Worm (Caenorhabditis elegans) whole organism, L4 larva: ENCODE measurements around the gene C11H1.7.

Experiments used
- egl-27 ChIP-seq: sonication (generic microtip); optimal IDR thresholded peaks from 3 replicates; lab custom pipeline; 2017; ENCODE audit warnings: missing biosample characterization, missing genetic modification reagents, missing genetic modification characterization
- snpc-4 ChIP-seq: fragments of 150-350 bp; optimal IDR thresholded peaks from 2 replicates; lab custom pipeline; 2014; ENCODE audit warnings: missing biosample characterization, missing genetic modification characterization
- unc-39 ChIP-seq: sonication (generic microtip); optimal IDR thresholded peaks from 2 replicates; lab custom pipeline; 2017; ENCODE audit warnings: missing biosample characterization, missing genetic modification characterization

ce11 chrX:14329348-14329747, 2.1 kb downstream of the C11H1.7 start:
- no peak for TF ChIP-seq egl-27
- TF ChIP-seq snpc-4 (tag; lab: Kevin White, UChicago) = no peak
- no peak for TF ChIP-seq unc-39
